Fruit fly (Drosophila melanogaster) whole organism, embryonic: Measurements from ENCODE around the gene CG14805.

Source experiments
- Bdp1 ChIP-seq: fragments of 200-800 bp; sonication (Bioruptor generic); optimal IDR thresholded peaks from 3 replicates; lab custom pipeline; 2016; ENCODE audit warnings: missing biosample characterization, missing genetic modification characterization
- CG10147 ChIP-seq: fragments of 200-800 bp; sonication (Bioruptor generic); optimal IDR thresholded peaks from 2 replicates; lab custom pipeline; 2019; ENCODE audit warnings: missing biosample characterization, mild to moderate bottlenecking, missing genetic modification characterization, moderate library complexity
- CG10462 ChIP-seq: fragments of 200-800 bp; sonication (Bioruptor generic); optimal IDR thresholded peaks from 2 replicates; lab custom pipeline; 2016; ENCODE audit warnings: missing biosample characterization, missing genetic modification characterization
- CG10654 ChIP-seq: fragments of 200-800 bp; sonication (Bioruptor generic); optimal IDR thresholded peaks from 2 replicates; lab custom pipeline; 2016; ENCODE audit warnings: missing biosample characterization, missing genetic modification characterization
- CG11085 ChIP-seq: fragments of 200-800 bp; sonication (Bioruptor generic); IDR thresholded peaks from 2 replicates; pipeline ENCODE4 v1.3.6; 2022; ENCODE audit warnings: missing biosample characterization, missing genetic modification characterization
- CG11398 ChIP-seq: fragments of 200-800 bp; sonication (Bioruptor generic); optimal IDR thresholded peaks from 2 replicates; lab custom pipeline; 2016; ENCODE audit warnings: missing biosample characterization, missing genetic modification characterization
- CG13123 ChIP-seq: fragments of 200-800 bp; sonication (Bioruptor generic); optimal IDR thresholded peaks from 2 replicates; lab custom pipeline; 2016; ENCODE audit warnings: missing biosample characterization, missing genetic modification characterization
- CG13424 ChIP-seq: fragments of 200-800 bp; sonication (Bioruptor generic); optimal IDR thresholded peaks from 2 replicates; lab custom pipeline; 2019; ENCODE audit warnings: missing biosample characterization, mild to moderate bottlenecking, missing genetic modification characterization, moderate library complexity
- CG13894 ChIP-seq: fragments of 200-800 bp; sonication (Bioruptor generic); optimal IDR thresholded peaks from 3 replicates; lab custom pipeline; 2018; ENCODE audit warnings: missing biosample characterization, mild to moderate bottlenecking, missing genetic modification characterization, moderate library complexity
- CG16779 ChIP-seq: fragments of 200-800 bp; sonication (Bioruptor generic); IDR thresholded peaks from 2 replicates; pipeline ENCODE4 v1.3.6; 2022; ENCODE audit warnings: missing biosample characterization, missing genetic modification characterization
- CG16863 ChIP-seq: fragments of 200-800 bp; sonication (Bioruptor generic); optimal IDR thresholded peaks from 3 replicates; lab custom pipeline; 2016; ENCODE audit warnings: missing biosample characterization, missing genetic modification characterization
- CG17359 ChIP-seq: fragments of 200-800 bp; sonication (Bioruptor generic); optimal IDR thresholded peaks from 3 replicates; lab custom pipeline; 2018; ENCODE audit warnings: missing biosample characterization, mild to moderate bottlenecking, missing genetic modification characterization, moderate library complexity
- CG17912 ChIP-seq: fragments of 200-800 bp; sonication (Bioruptor generic); optimal IDR thresholded peaks from 2 replicates; lab custom pipeline; 2018; ENCODE audit warnings: missing biosample characterization, mild to moderate bottlenecking, missing genetic modification characterization
- CG18262 ChIP-seq: fragments of 200-800 bp; optimal IDR thresholded peaks from 3 replicates; lab custom pipeline; 2019; ENCODE audit warnings: missing biosample characterization, mild to moderate bottlenecking, missing genetic modification characterization, moderate library complexity
- CG18619 ChIP-seq: fragments of 200-800 bp; sonication (Bioruptor generic); optimal IDR thresholded peaks from 3 replicates; lab custom pipeline; 2017; ENCODE audit warnings: missing biosample characterization, mild to moderate bottlenecking, missing genetic modification characterization
- CG18764 ChIP-seq: fragments of 200-800 bp; sonication (Bioruptor generic); optimal IDR thresholded peaks from 3 replicates; lab custom pipeline; 2016; ENCODE audit warnings: missing biosample characterization, missing genetic modification characterization
- CG2116 ChIP-seq: fragments of 200-800 bp; sonication (Bioruptor generic); optimal IDR thresholded peaks from 3 replicates; lab custom pipeline; 2018; ENCODE audit warnings: missing biosample characterization, mild to moderate bottlenecking, missing genetic modification characterization
- CG2129 ChIP-seq: fragments of 200-800 bp; sonication (Bioruptor generic); IDR thresholded peaks from 2 replicates; pipeline ENCODE4 v1.3.6; 2022; ENCODE audit warnings: missing biosample characterization, missing genetic modification characterization; ENCODE audit not compliant: partially characterized antibody
- CG2199 ChIP-seq: fragments of 200-800 bp; sonication (Bioruptor generic); IDR thresholded peaks from 3 replicates; pipeline ENCODE4 v1.3.6; 2022; ENCODE audit warnings: missing biosample characterization, missing genetic modification characterization
- CG31441 ChIP-seq: fragments of 200-800 bp; sonication (Bioruptor generic); IDR thresholded peaks from 2 replicates; pipeline ENCODE4 v1.3.6; 2022; ENCODE audit warnings: missing biosample characterization, missing genetic modification characterization
- CG34422 ChIP-seq: fragments of 200-800 bp; sonication (Bioruptor generic); IDR thresholded peaks from 3 replicates; pipeline ENCODE4 v1.3.6; 2022; ENCODE audit warnings: missing biosample characterization, missing genetic modification characterization
- CG3847 ChIP-seq: fragments of 200-800 bp; sonication (Bioruptor generic); IDR thresholded peaks from 2 replicates; pipeline ENCODE4 v1.3.6; 2022; ENCODE audit warnings: missing biosample characterization, missing genetic modification characterization
- CG3995 ChIP-seq: fragments of 200-800 bp; sonication (Bioruptor generic); optimal IDR thresholded peaks from 3 replicates; lab custom pipeline; 2016; ENCODE audit warnings: missing biosample characterization, missing genetic modification characterization
- CG4424 ChIP-seq: fragments of 200-800 bp; sonication (Bioruptor generic); optimal IDR thresholded peaks from 3 replicates; lab custom pipeline; 2016; ENCODE audit warnings: missing biosample characterization, missing genetic modification characterization
- CG4707 ChIP-seq: fragments of 200-800 bp; sonication (Bioruptor generic); optimal IDR thresholded peaks from 2 replicates; lab custom pipeline; 2018; ENCODE audit warnings: missing biosample characterization, mild to moderate bottlenecking, missing genetic modification characterization, moderate library complexity
- CG7372 ChIP-seq: fragments of 200-800 bp; sonication (Bioruptor generic); IDR thresholded peaks from 2 replicates; pipeline ENCODE4 v1.3.6; 2022; ENCODE audit warnings: missing biosample characterization, missing genetic modification characterization
- Camta ChIP-seq: fragments of 200-800 bp; sonication (Bioruptor generic); optimal IDR thresholded peaks from 2 replicates; lab custom pipeline; 2016; ENCODE audit warnings: missing biosample characterization, missing genetic modification characterization
- Doc3 ChIP-seq: fragments of 200-800 bp; sonication (Bioruptor generic); IDR thresholded peaks from 3 replicates; pipeline ENCODE4 v1.3.6; 2022; ENCODE audit warnings: missing biosample characterization, missing genetic modification characterization; ENCODE audit not compliant: partially characterized antibody
- Hr3 ChIP-seq: fragments of 200-800 bp; sonication (Bioruptor generic); optimal IDR thresholded peaks from 3 replicates; lab custom pipeline; 2016; ENCODE audit warnings: missing biosample characterization, missing genetic modification characterization
- Lpt ChIP-seq: fragments of >200 bp; optimal IDR thresholded peaks from 2 replicates; lab custom pipeline; 2018; ENCODE audit warnings: missing biosample characterization, missing genetic modification characterization
- MESR4 ChIP-seq: fragments of 200-800 bp; sonication (Bioruptor generic); optimal IDR thresholded peaks from 2 replicates; lab custom pipeline; 2018; ENCODE audit warnings: missing biosample characterization, mild to moderate bottlenecking, missing genetic modification characterization, moderate library complexity
- Ptx1 ChIP-seq: fragments of 200-800 bp; sonication (Bioruptor generic); IDR thresholded peaks from 2 replicates; pipeline ENCODE4 v1.3.6; 2022; ENCODE audit warnings: missing biosample characterization, missing genetic modification characterization
- Sox100B ChIP-seq: fragments of 200-800 bp; sonication (Bioruptor generic); optimal IDR thresholded peaks from 3 replicates; lab custom pipeline; 2018; ENCODE audit warnings: missing biosample characterization, mild to moderate bottlenecking, missing genetic modification characterization
- Sry-δ ChIP-seq: fragments of 200-800 bp; sonication (Bioruptor generic); optimal IDR thresholded peaks from 2 replicates; lab custom pipeline; 2016; ENCODE audit warnings: missing biosample characterization, missing genetic modification characterization
- ci ChIP-seq: fragments of 200-800 bp; sonication (Bioruptor generic); IDR thresholded peaks from 3 replicates; pipeline ENCODE4 v1.3.6; 2022; ENCODE audit warnings: missing biosample characterization, missing genetic modification characterization
- crc ChIP-seq: fragments of 200-800 bp; sonication (Bioruptor generic); optimal IDR thresholded peaks from 2 replicates; lab custom pipeline; 2016; ENCODE audit warnings: missing biosample characterization, missing genetic modification characterization
- fd96Cb ChIP-seq: fragments of 200-800 bp; sonication (Bioruptor generic); optimal IDR thresholded peaks from 2 replicates; lab custom pipeline; 2018; ENCODE audit warnings: missing biosample characterization, mild to moderate bottlenecking, missing genetic modification characterization, moderate library complexity
- gce ChIP-seq: fragments of 200-800 bp; sonication (Bioruptor generic); IDR thresholded peaks from 3 replicates; pipeline ENCODE4 v1.3.6; 2022; ENCODE audit warnings: missing biosample characterization, missing genetic modification characterization
- gcm2 ChIP-seq: fragments of 200-800 bp; sonication (Bioruptor generic); optimal IDR thresholded peaks from 2 replicates; lab custom pipeline; 2016; ENCODE audit warnings: missing biosample characterization, missing genetic modification characterization
- grau ChIP-seq: fragments of 200-800 bp; optimal IDR thresholded peaks from 3 replicates; lab custom pipeline; 2019; ENCODE audit warnings: missing biosample characterization, mild to moderate bottlenecking, missing genetic modification characterization, moderate library complexity
- ind ChIP-seq: fragments of 200-800 bp; sonication (Bioruptor generic); optimal IDR thresholded peaks from 3 replicates; lab custom pipeline; 2016; ENCODE audit warnings: missing biosample characterization, missing genetic modification characterization
- inv ChIP-seq: fragments of 200-800 bp; sonication (Bioruptor generic); IDR thresholded peaks from 2 replicates; pipeline ENCODE4 v1.3.6; 2022; ENCODE audit warnings: missing biosample characterization, missing genetic modification characterization; ENCODE audit not compliant: partially characterized antibody
- jing ChIP-seq: fragments of 200-800 bp; sonication (Bioruptor generic); optimal IDR thresholded peaks from 2 replicates; lab custom pipeline; 2018; ENCODE audit warnings: missing biosample characterization, mild to moderate bottlenecking, missing genetic modification characterization
- kah ChIP-seq: fragments of 200-800 bp; sonication (Bioruptor generic); optimal IDR thresholded peaks from 2 replicates; lab custom pipeline; 2018; ENCODE audit warnings: missing biosample characterization, mild to moderate bottlenecking, missing genetic modification characterization
- kay ChIP-seq: fragments of 200-800 bp; sonication (Bioruptor generic); optimal IDR thresholded peaks from 2 replicates; lab custom pipeline; 2016; ENCODE audit warnings: missing biosample characterization, missing genetic modification characterization
- knrl ChIP-seq: fragments of 200-800 bp; sonication (Bioruptor generic); IDR thresholded peaks from 3 replicates; pipeline ENCODE4 v1.3.6; 2022; ENCODE audit warnings: missing biosample characterization, missing genetic modification characterization; ENCODE audit not compliant: partially characterized antibody
- nau ChIP-seq: fragments of 200-800 bp; sonication (Bioruptor generic); optimal IDR thresholded peaks from 3 replicates; lab custom pipeline; 2017; ENCODE audit warnings: missing biosample characterization, mild to moderate bottlenecking, missing genetic modification characterization, missing genetic modification reagents
- nerfin-2 ChIP-seq: fragments of 200-800 bp; sonication (Bioruptor generic); IDR thresholded peaks from 2 replicates; pipeline ENCODE4 v1.3.6; 2022; ENCODE audit warnings: missing biosample characterization, missing genetic modification characterization; ENCODE audit not compliant: partially characterized antibody
- pb ChIP-seq: fragments of 200-800 bp; sonication (Bioruptor generic); optimal IDR thresholded peaks from 3 replicates; lab custom pipeline; 2016; ENCODE audit warnings: missing biosample characterization, missing genetic modification characterization
- pfk ChIP-seq: fragments of 200-800 bp; sonication (Bioruptor generic); optimal IDR thresholded peaks from 2 replicates; lab custom pipeline; 2018; ENCODE audit warnings: missing biosample characterization, mild to moderate bottlenecking, missing genetic modification characterization, moderate library complexity

CG14805 gene

dm6 chrX:1861620-1862184 is 15.4 kb upstream of the CG14805 start, which contains the start of gene deltaCOP (continued):
- TF ChIP-seq CG11085 (GFP tag; lab: Robert Waterston, UW) (peak; percentile 71), CG13894 (tag; lab: Kevin White, UChicago) (peak; percentile 70), CG10654 (GFP tag; lab: Kevin White, UChicago) (peak; percentile 78), CG2116 (GFP tag; lab: Kevin White, UChicago) (peak; percentile 60), CG7372 (GFP tag; lab: Robert Waterston, UW) (peak; percentile 73), CG13424 (tag; lab: Kevin White, UChicago) (peak; percentile 70), CG16863 (GFP tag; lab: Kevin White, UChicago) (peak; percentile 89), CG4424 (peak; percentile 85), knrl (peak; percentile 40; the same call in 1 of the 3 replicates), inv (GFP tag; lab: Robert Waterston, UW) (no peak), Sry-δ (GFP tag; lab: Kevin White, UChicago) (peak; percentile 57), ci (GFP tag; lab: Robert Waterston, UW) (peak; percentile 83), CG17912 (GFP tag; lab: Kevin White, UChicago) (no peak), CG10147 (GFP tag; lab: Kevin White, UChicago) (no peak), fd96Cb (tag; lab: Kevin White, UChicago) (peak; percentile 73), CG34422 (GFP tag; lab: Robert Waterston, UW) (peak; percentile 85; the same call in 2 of the 3 replicates), CG16779 (GFP tag; lab: Robert Waterston, UW) (no peak), jing (GFP tag; lab: Kevin White, UChicago) (no peak), kah (GFP tag; lab: Kevin White, UChicago) (peak; percentile 26), grau (peak; percentile 83), kay (GFP tag; lab: Kevin White, UChicago) (peak; percentile 78), CG31441 (no peak; the same call in 1 of the 2 replicates), CG10462 (peak; percentile 66), CG13123 (GFP tag; lab: Kevin White, UChicago) (peak; percentile 80), nau (GFP tag; lab: Kevin White, UChicago) (no peak), CG17359 (peak; percentile 76), Camta (GFP tag; lab: Kevin White, UChicago) (peak; percentile 88), gce (GFP tag; lab: Robert Waterston, UW) (0 out of 3 replicates have a peak, but pooled peaks have one; percentile 37), CG18619 (peak; percentile 74), Bdp1 (GFP tag; lab: Kevin White, UChicago) (peak; percentile 83), Sox100B (no peak), Hr3 (peak; percentile 91), Ptx1 (GFP tag; lab: Robert Waterston, UW) (peak; percentile 91), crc (GFP tag; lab: Kevin White, UChicago) (peak; percentile 83), nerfin-2 (GFP tag; lab: Robert Waterston, UW) (no peak), Doc3 (GFP tag; lab: Robert Waterston, UW) (no peak), pfk (GFP tag; lab: Kevin White, UChicago) (no peak), CG3995 (GFP tag; lab: Kevin White, UChicago) (peak; percentile 52), CG4707 (GFP tag; lab: Kevin White, UChicago) (no peak), CG18764 (GFP tag; lab: Kevin White, UChicago) (peak; percentile 82), CG2199 (GFP tag; lab: Robert Waterston, UW) (no peak), CG18262 (peak; percentile 76), CG2129 (GFP tag; lab: Robert Waterston, UW) (no peak), gcm2 (GFP tag; lab: Kevin White, UChicago) (peak; percentile 42), Lpt (GFP tag; lab: Kevin White, UChicago) (no peak), CG11398 (GFP tag; lab: Kevin White, UChicago) (peak; percentile 86), MESR4 (GFP tag; lab: Kevin White, UChicago) (peak; percentile 76), CG3847 (GFP tag; lab: Robert Waterston, UW) (peak; percentile 89), ind (peak; percentile 90), pb (GFP tag; lab: Kevin White, UChicago) (peak; percentile 82)
